Worm (Caenorhabditis elegans): ENCODE measurements around the gene F40F8.11.

Gene F40F8.11

ce11 chrII:11096233-11096632, 36.2 kb downstream of the F40F8.11 start, which contains the start of gene nbs-1 (continued):
- TF ChIP-seq snpc-4 (GFP tag; optimal IDR thresholded peaks at IDR 0.05) = no peak
- TF ChIP-seq snpc-4 (tag; optimal IDR thresholded peaks at IDR 0.05) = no peak
- TF ChIP-seq snpc-1.1 (tag; optimal IDR thresholded peaks at IDR 0.05; ENCODE audit: insufficient read depth) = no peak
- TF ChIP-seq egl-18 (GFP tag; IDR thresholded peaks at IDR 0.05) = no peak
- TF ChIP-seq snpc-1.3 (tag; optimal IDR thresholded peaks at IDR 0.05; ENCODE audit: insufficient read depth) = no peak
- TF ChIP-seq nfya-1 (tag; optimal IDR thresholded peaks at IDR 0.05; ENCODE audit: borderline replicate concordance, insufficient read depth) = no peak
- peak; percentile 80 for TF ChIP-seq B0336.3 (GFP tag; IDR thresholded peaks at IDR 0.05)
- no peak for TF ChIP-seq akir-1 (GFP tag; optimal IDR thresholded peaks at IDR 0.05)
- peak; percentile 59; the same call in 1 of the 2 replicates for TF ChIP-seq attf-6 (GFP tag; IDR thresholded peaks at IDR 0.05)
- TF ChIP-seq him-1 (tag; optimal IDR thresholded peaks at IDR 0.05) = peak; percentile 13
- no peak for TF ChIP-seq madf-10 (tag; optimal IDR thresholded peaks at IDR 0.05)
- no peak for TF ChIP-seq tbx-9 (tag; optimal IDR thresholded peaks at IDR 0.05; ENCODE audit: borderline replicate concordance)
- TF ChIP-seq zim-3 (tag; optimal IDR thresholded peaks at IDR 0.05) = no peak
- peak; percentile 6 for TF ChIP-seq efl-1 (GFP tag; optimal IDR thresholded peaks at IDR 0.05)
- no peak for TF ChIP-seq let-526 (GFP tag; IDR thresholded peaks at IDR 0.05)
- no peak for TF ChIP-seq zfh-2 (GFP tag; conservative IDR thresholded peaks at IDR 0.05)
- TF ChIP-seq unc-130 (GFP tag; optimal IDR thresholded peaks at IDR 0.05) = no peak
- TF ChIP-seq hrde-1 (tag; optimal IDR thresholded peaks at IDR 0.05; ENCODE audit: borderline replicate concordance) = peak; percentile 51
- no peak for TF ChIP-seq aptf-2 (GFP tag; conservative IDR thresholded peaks at IDR 0.05)
- TF ChIP-seq sptf-2 (GFP tag; optimal IDR thresholded peaks at IDR 0.05) = no peak
- no peak for TF ChIP-seq F49E8.2 (tag; optimal IDR thresholded peaks at IDR 0.05; ENCODE audit: insufficient read depth)
- no peak for TF ChIP-seq hmg-20 (GFP tag; IDR thresholded peaks at IDR 0.05)
- no peak for TF ChIP-seq ccch-3 (GFP tag; optimal IDR thresholded peaks at IDR 0.05)
- TF ChIP-seq madf-8 (GFP tag; conservative IDR thresholded peaks at IDR 0.05) = no peak
- 0 out of 2 replicates have a peak, but pooled peaks have one; percentile 57 for TF ChIP-seq lin-26 (GFP tag; IDR thresholded peaks at IDR 0.05)
- peak; percentile 75 for TF ChIP-seq ekl-4 (GFP tag; IDR thresholded peaks at IDR 0.05)
- no peak for TF ChIP-seq F52B5.7 (tag; optimal IDR thresholded peaks at IDR 0.05)
- no peak for TF ChIP-seq rpc-1 (optimal IDR thresholded peaks at IDR 0.05)
- no peak for TF ChIP-seq rpc-1 (tag; optimal IDR thresholded peaks at IDR 0.05)
- TF ChIP-seq snpc-3.4 (tag; optimal IDR thresholded peaks at IDR 0.05) = peak; percentile 27
- peak; percentile 39 for TF ChIP-seq lsl-1 (GFP tag; optimal IDR thresholded peaks at IDR 0.05)
- no peak for TF ChIP-seq pbrm-1 (GFP tag; IDR thresholded peaks at IDR 0.05)
- no peak for TF ChIP-seq attf-5 (GFP tag; optimal IDR thresholded peaks at IDR 0.05)
- peak; percentile 45 for TF ChIP-seq F33H1.4 (GFP tag; IDR thresholded peaks at IDR 0.05)
- no peak for TF ChIP-seq gei-17 (GFP tag; optimal IDR thresholded peaks at IDR 0.05)
- TF ChIP-seq aptf-3 (GFP tag; IDR thresholded peaks at IDR 0.05) = no peak
- TF ChIP-seq madf-6 (GFP tag; IDR thresholded peaks at IDR 0.05) = peak; percentile 59
- TF ChIP-seq bed-1 (GFP tag; IDR thresholded peaks at IDR 0.05) = no peak
- no peak for TF ChIP-seq Y79H2A.3 (GFP tag; conservative IDR thresholded peaks at IDR 0.05)
- TF ChIP-seq ztf-3 (GFP tag; optimal IDR thresholded peaks at IDR 0.05) = no peak
- no peak for TF ChIP-seq die-1 (tag; optimal IDR thresholded peaks at IDR 0.05)
- peak; percentile 67; the same call in 1 of the 2 replicates for TF ChIP-seq F39B2.1 (GFP tag; IDR thresholded peaks at IDR 0.05)
- TF ChIP-seq ceh-100 (GFP tag; IDR thresholded peaks at IDR 0.05) = peak; percentile 24; the same call in 1 of the 2 replicates
- TF ChIP-seq ceh-91 (GFP tag; IDR thresholded peaks at IDR 0.05) = no peak
- no peak for TF ChIP-seq F23B12.7 (tag; optimal IDR thresholded peaks at IDR 0.05; ENCODE audit: insufficient read depth)
- TF ChIP-seq hmg-1.2 (GFP tag; IDR thresholded peaks at IDR 0.05) = 0 out of 2 replicates have a peak, but pooled peaks have one; percentile 14
- peak; percentile 12 for TF ChIP-seq athp-1 (tag; optimal IDR thresholded peaks at IDR 0.05)
- TF ChIP-seq C06A6.2 (GFP tag; conservative IDR thresholded peaks at IDR 0.05) = no peak

All from whole organism, young adult.